Worm (Caenorhabditis elegans) whole organism, L4 larva: ENCODE measurements around the gene C16C10.2.

ENCODE experiments used
- F49E8.2 ChIP-seq: sonication (generic microtip); optimal IDR thresholded peaks from 2 replicates; lab custom pipeline; 2016; ENCODE audit warnings: missing compliant biosample characterization, mild to moderate bottlenecking, missing genetic modification characterization, borderline replicate concordance
- ZK337.2 ChIP-seq: fragments of 200-800 bp; sonication (Bioruptor generic); IDR thresholded peaks from 2 replicates; pipeline ENCODE4 v1.3.6; 2022; ENCODE audit warnings: missing genetic modification reagents, missing genetic modification characterization, missing compliant biosample characterization
- arid-1 ChIP-seq: fragments of 200-800 bp; sonication (Bioruptor generic); conservative IDR thresholded peaks from 2 replicates; pipeline ENCODE4 v1.3.6; 2022; ENCODE audit warnings: missing genetic modification reagents, missing genetic modification characterization, missing compliant biosample characterization
- egl-27 ChIP-seq: sonication (generic microtip); optimal IDR thresholded peaks from 3 replicates; lab custom pipeline; 2017; ENCODE audit warnings: missing biosample characterization, missing genetic modification reagents, missing genetic modification characterization
- fkh-10 ChIP-seq: fragments of 150-350 bp; optimal IDR thresholded peaks from 2 replicates; lab custom pipeline; 2014; ENCODE audit warnings: missing biosample characterization, missing genetic modification reagents, missing genetic modification characterization
- lin-13 ChIP-seq: fragments of 150-350 bp; optimal IDR thresholded peaks from 2 replicates; lab custom pipeline; 2014; ENCODE audit warnings: missing biosample characterization, missing genetic modification reagents, missing genetic modification characterization
- nhr-102 ChIP-seq: sonication (generic microtip); optimal IDR thresholded peaks from 2 replicates; lab custom pipeline; 2016; ENCODE audit warnings: mild to moderate bottlenecking, missing genetic modification characterization, moderate library complexity, missing compliant biosample characterization
- nhr-11 ChIP-seq: fragments of 150-350 bp; optimal IDR thresholded peaks from 2 replicates; lab custom pipeline; 2014; ENCODE audit warnings: missing biosample characterization, missing genetic modification characterization
- nhr-77 ChIP-seq: fragments of 150-350 bp; optimal IDR thresholded peaks from 2 replicates; lab custom pipeline; 2014; ENCODE audit warnings: missing biosample characterization, missing genetic modification characterization
- pqm-1 ChIP-seq: sonication (generic microtip); optimal IDR thresholded peaks from 2 replicates; lab custom pipeline; 2017; ENCODE audit warnings: missing biosample characterization, missing genetic modification characterization
- unc-62 ChIP-seq, 3 experiments: fragments of 150-350 bp in 1 of 3; sonication (generic microtip); optimal IDR thresholded peaks in 2 of 3; peaks in 1 of 3; 1 replicate in 1 of 3; 2 replicates in 2 of 3; lab custom pipeline; 2014 to 2017; ENCODE audit warnings: missing biosample characterization in 3 of 3, missing genetic modification characterization in 3 of 3, missing genetic modification reagents in 3 of 3, missing genotype in 1 of 3

- TF ChIP-seq unc-62 (GFP tag; optimal IDR thresholded peaks at IDR 0.05 in 1 of 2; lab: Kevin White, UChicago) (no peak), unc-62 (tag; optimal IDR thresholded peaks at IDR 0.05; lab: Kevin White, UChicago) (no peak), nhr-102 (tag; lab: Kevin White, UChicago) (no peak), F49E8.2 (tag; lab: Kevin White, UChicago) (peak; percentile 27), fkh-10 (no peak), arid-1 (no peak), nhr-77 (tag; lab: Kevin White, UChicago) (no peak), nhr-11 (tag; lab: Kevin White, UChicago) (peak; percentile 52), egl-27 (tag; lab: Kevin White, UChicago) (no peak), pqm-1 (tag; lab: Kevin White, UChicago) (no peak), ZK337.2 (GFP tag; lab: Robert Waterston, UW) (no peak), lin-13 (GFP tag; lab: Kevin White, UChicago) (no peak)
Measured at ce11 chrIII:4151548-4152104, 26.8 kb downstream of the C16C10.2 start, which contains the start of the genes wht-3 and har-1.
